Fruit fly (Drosophila melanogaster) whole organism, embryonic: ENCODE data around the gene Rpn12.

Experiments used
- Bdp1 ChIP-seq: fragments of 200-800 bp; sonication (Bioruptor generic); optimal IDR thresholded peaks from 3 replicates; lab custom pipeline; 2016; ENCODE audit warnings: missing biosample characterization, missing genetic modification characterization
- CG10959 ChIP-seq: fragments of 200-800 bp; sonication (Bioruptor generic); IDR thresholded peaks from 2 replicates; pipeline ENCODE4 v1.3.6; 2022; ENCODE audit warnings: missing biosample characterization, missing genetic modification characterization
- CG12071 ChIP-seq: fragments of 200-800 bp; sonication (Bioruptor generic); optimal IDR thresholded peaks from 3 replicates; lab custom pipeline; 2018; ENCODE audit warnings: missing biosample characterization, mild to moderate bottlenecking, missing genetic modification characterization
- CG12236 ChIP-seq: fragments of 200-800 bp; sonication (Bioruptor generic); optimal IDR thresholded peaks from 2 replicates; lab custom pipeline; 2016; ENCODE audit warnings: missing biosample characterization, missing genetic modification characterization
- CG12769 ChIP-seq: fragments of 200-800 bp; sonication (Bioruptor generic); optimal IDR thresholded peaks from 2 replicates; lab custom pipeline; 2019; ENCODE audit warnings: missing biosample characterization, mild to moderate bottlenecking, missing genetic modification characterization, moderate library complexity
- CG16863 ChIP-seq: fragments of 200-800 bp; sonication (Bioruptor generic); optimal IDR thresholded peaks from 3 replicates; lab custom pipeline; 2016; ENCODE audit warnings: missing biosample characterization, missing genetic modification characterization
- CG2202 ChIP-seq: fragments of 200-800 bp; sonication (Bioruptor generic); optimal IDR thresholded peaks from 2 replicates; lab custom pipeline; 2018; ENCODE audit warnings: missing biosample characterization, mild to moderate bottlenecking, missing genetic modification characterization
- CG32767 ChIP-seq: fragments of 200-800 bp; sonication (Bioruptor generic); IDR thresholded peaks from 2 replicates; pipeline ENCODE4 v1.3.6; 2022; ENCODE audit warnings: missing biosample characterization, missing genetic modification characterization
- CG3281 ChIP-seq: fragments of 200-800 bp; sonication (Bioruptor generic); optimal IDR thresholded peaks from 3 replicates; lab custom pipeline; 2017; ENCODE audit warnings: missing biosample characterization, mild to moderate bottlenecking, missing genetic modification characterization
- CG42726 ChIP-seq: fragments of 200-800 bp; sonication (Bioruptor generic); IDR thresholded peaks from 2 replicates; pipeline ENCODE4 v1.3.6; 2022; ENCODE audit warnings: missing biosample characterization, missing genetic modification characterization; ENCODE audit not compliant: partially characterized antibody
- CG4617 ChIP-seq: fragments of 200-800 bp; sonication (Bioruptor generic); optimal IDR thresholded peaks from 3 replicates; lab custom pipeline; 2016; ENCODE audit warnings: missing biosample characterization, missing genetic modification characterization, borderline replicate concordance
- CG4730 ChIP-seq: fragments of 200-800 bp; sonication (Bioruptor generic); IDR thresholded peaks from 2 replicates; pipeline ENCODE4 v1.3.6; 2022; ENCODE audit warnings: missing biosample characterization, missing genetic modification characterization
- CG7372 ChIP-seq: fragments of 200-800 bp; sonication (Bioruptor generic); IDR thresholded peaks from 2 replicates; pipeline ENCODE4 v1.3.6; 2022; ENCODE audit warnings: missing biosample characterization, missing genetic modification characterization
- CG8290 ChIP-seq, 3 experiments: fragments of 200-800 bp; sonication (Bioruptor generic); optimal IDR thresholded peaks; 2 replicates each; lab custom pipeline; 2016 to 2019; ENCODE audit warnings: missing biosample characterization in 3 of 3, missing genetic modification characterization in 3 of 3, mild to moderate bottlenecking in 2 of 3, moderate library complexity in 1 of 3
- CG8388 ChIP-seq: fragments of 200-800 bp; sonication (Bioruptor generic); optimal IDR thresholded peaks from 2 replicates; lab custom pipeline; 2019; ENCODE audit warnings: missing biosample characterization, mild to moderate bottlenecking, missing genetic modification characterization, moderate library complexity
- CG8478 ChIP-seq: fragments of >200 bp; optimal IDR thresholded peaks from 2 replicates; lab custom pipeline; 2018
- CG9437 ChIP-seq: fragments of 200-800 bp; sonication (Bioruptor generic); optimal IDR thresholded peaks from 2 replicates; lab custom pipeline; 2018; ENCODE audit warnings: missing biosample characterization, mild to moderate bottlenecking, missing genetic modification characterization
- CG9727 ChIP-seq: fragments of 200-800 bp; sonication (Bioruptor generic); optimal IDR thresholded peaks from 3 replicates; lab custom pipeline; 2017; ENCODE audit warnings: missing biosample characterization, mild to moderate bottlenecking, missing genetic modification characterization
- CG9876 ChIP-seq: fragments of 200-800 bp; sonication (Bioruptor generic); optimal IDR thresholded peaks from 2 replicates; lab custom pipeline; 2016; ENCODE audit warnings: missing biosample characterization, missing genetic modification characterization
- Ets97D ChIP-seq: fragments of 200-800 bp; sonication (Bioruptor generic); optimal IDR thresholded peaks from 3 replicates; lab custom pipeline; 2016; ENCODE audit warnings: missing biosample characterization, missing genetic modification characterization
- HLHmδ ChIP-seq: fragments of 200-800 bp; sonication (Bioruptor generic); optimal IDR thresholded peaks from 2 replicates; lab custom pipeline; 2018; ENCODE audit warnings: missing biosample characterization, mild to moderate bottlenecking, missing genetic modification characterization, moderate library complexity
- Jarid2 ChIP-seq: fragments of 200-800 bp; sonication (Bioruptor generic); optimal IDR thresholded peaks from 3 replicates; lab custom pipeline; 2017; ENCODE audit warnings: mild to moderate bottlenecking, missing biosample characterization, missing genetic modification reagents, missing genetic modification characterization
- Lpt ChIP-seq: fragments of >200 bp; optimal IDR thresholded peaks from 2 replicates; lab custom pipeline; 2018; ENCODE audit warnings: missing biosample characterization, missing genetic modification characterization
- Max ChIP-seq: fragments of 200-800 bp; sonication (Bioruptor generic); optimal IDR thresholded peaks from 2 replicates; lab custom pipeline; 2016; ENCODE audit warnings: missing biosample characterization, mild to moderate bottlenecking, missing genetic modification characterization
- NFAT ChIP-seq: fragments of 200-800 bp; sonication (Bioruptor generic); IDR thresholded peaks from 2 replicates; pipeline ENCODE4 v1.3.6; 2022; ENCODE audit warnings: missing biosample characterization, missing genetic modification characterization
- NfI ChIP-seq: fragments of 200-800 bp; sonication (Bioruptor generic); optimal IDR thresholded peaks from 3 replicates; lab custom pipeline; 2018; ENCODE audit warnings: missing biosample characterization, mild to moderate bottlenecking, missing genetic modification characterization, moderate library complexity
- Opbp ChIP-seq: fragments of 200-800 bp; sonication (Bioruptor generic); IDR thresholded peaks from 3 replicates; pipeline ENCODE4 v1.3.6; 2022; ENCODE audit warnings: missing biosample characterization, missing genetic modification characterization; ENCODE audit not compliant: partially characterized antibody
- Spps ChIP-seq: fragments of 200-800 bp; sonication (Bioruptor generic); optimal IDR thresholded peaks from 2 replicates; lab custom pipeline; 2018; ENCODE audit warnings: missing biosample characterization, mild to moderate bottlenecking, missing genetic modification characterization
- Taf1 ChIP-seq: fragments of 200-800 bp; sonication (Bioruptor generic); IDR thresholded peaks from 2 replicates; pipeline ENCODE4 v1.3.6; 2022; ENCODE audit warnings: missing biosample characterization, missing genetic modification characterization
- Xrp1 ChIP-seq: fragments of 200-800 bp; sonication (Bioruptor generic); IDR thresholded peaks from 2 replicates; pipeline ENCODE4 v1.3.6; 2022; ENCODE audit warnings: missing biosample characterization, missing genetic modification characterization
- aop ChIP-seq: fragments of 200-800 bp; sonication (Bioruptor generic); IDR thresholded peaks from 2 replicates; pipeline ENCODE4 v1.3.6; 2022; ENCODE audit warnings: missing biosample characterization, missing genetic modification characterization
- cg ChIP-seq: fragments of 200-800 bp; sonication (Bioruptor generic); optimal IDR thresholded peaks from 3 replicates; lab custom pipeline; 2019; ENCODE audit warnings: missing biosample characterization, mild to moderate bottlenecking, missing genetic modification characterization, moderate library complexity
- chn ChIP-seq: fragments of 200-800 bp; sonication (Bioruptor generic); optimal IDR thresholded peaks from 2 replicates; lab custom pipeline; 2016; ENCODE audit warnings: missing biosample characterization, missing genetic modification characterization
- ci ChIP-seq: fragments of 200-800 bp; sonication (Bioruptor generic); IDR thresholded peaks from 3 replicates; pipeline ENCODE4 v1.3.6; 2022; ENCODE audit warnings: missing biosample characterization, missing genetic modification characterization
- eyg ChIP-seq: fragments of 200-800 bp; sonication (Bioruptor generic); optimal IDR thresholded peaks from 3 replicates; lab custom pipeline; 2016; ENCODE audit warnings: missing biosample characterization, missing genetic modification characterization
- fd3F ChIP-seq: fragments of 200-800 bp; sonication (Bioruptor generic); optimal IDR thresholded peaks from 2 replicates; lab custom pipeline; 2018; ENCODE audit warnings: missing biosample characterization, mild to moderate bottlenecking, missing genetic modification characterization, moderate library complexity
- fd96Cb ChIP-seq: fragments of 200-800 bp; sonication (Bioruptor generic); optimal IDR thresholded peaks from 2 replicates; lab custom pipeline; 2018; ENCODE audit warnings: missing biosample characterization, mild to moderate bottlenecking, missing genetic modification characterization, moderate library complexity
- ken ChIP-seq: fragments of 200-800 bp; sonication (Bioruptor generic); IDR thresholded peaks from 3 replicates; pipeline ENCODE4 v1.3.6; 2022; ENCODE audit warnings: missing biosample characterization, missing genetic modification characterization
- lbe ChIP-seq: fragments of 200-800 bp; sonication (Bioruptor generic); optimal IDR thresholded peaks from 2 replicates; lab custom pipeline; 2016; ENCODE audit warnings: missing biosample characterization, mild to moderate bottlenecking, missing genetic modification characterization
- nau ChIP-seq: fragments of 200-800 bp; sonication (Bioruptor generic); optimal IDR thresholded peaks from 3 replicates; lab custom pipeline; 2017; ENCODE audit warnings: missing biosample characterization, mild to moderate bottlenecking, missing genetic modification characterization, missing genetic modification reagents
- oc ChIP-seq: fragments of 200-800 bp; sonication (Bioruptor generic); optimal IDR thresholded peaks from 2 replicates; lab custom pipeline; 2018; ENCODE audit warnings: missing biosample characterization, mild to moderate bottlenecking, missing genetic modification characterization, moderate library complexity
- pum ChIP-seq: fragments of 200-800 bp; sonication (Bioruptor generic); optimal IDR thresholded peaks from 2 replicates; lab custom pipeline; 2016; ENCODE audit warnings: missing biosample characterization, missing genetic modification characterization
- pzg ChIP-seq: fragments of 200-800 bp; sonication (Bioruptor generic); optimal IDR thresholded peaks from 3 replicates; lab custom pipeline; 2018; ENCODE audit warnings: missing biosample characterization, mild to moderate bottlenecking, missing genetic modification characterization, moderate library complexity
- sc ChIP-seq, 3 experiments: fragments of >200 bp in 2 of 3; fragments of 200-800 bp in 1 of 3; sonication (Bioruptor generic) in 1 of 3; optimal IDR thresholded peaks; 2 replicates in 2 of 3; 3 replicates in 1 of 3; lab custom pipeline; 2017; ENCODE audit warnings: mild to moderate bottlenecking in 1 of 3, missing biosample characterization in 1 of 3, missing genetic modification characterization in 1 of 3, missing genetic modification reagents in 1 of 3
- sens-2 ChIP-seq: fragments of 200-800 bp; sonication (Bioruptor generic); IDR thresholded peaks from 2 replicates; pipeline ENCODE4 v1.3.6; 2022; ENCODE audit warnings: missing biosample characterization, missing genetic modification characterization
- sug ChIP-seq: fragments of 200-800 bp; optimal IDR thresholded peaks from 2 replicates; lab custom pipeline; 2019; ENCODE audit warnings: missing biosample characterization, mild to moderate bottlenecking, missing genetic modification characterization, moderate library complexity
- tin ChIP-seq: fragments of 200-800 bp; sonication (Bioruptor generic); optimal IDR thresholded peaks from 3 replicates; lab custom pipeline; 2016; ENCODE audit warnings: missing biosample characterization, missing genetic modification characterization
- twi ChIP-seq: fragments of 200-800 bp; optimal IDR thresholded peaks from 2 replicates; lab custom pipeline; 2019; ENCODE audit warnings: missing biosample characterization, mild to moderate bottlenecking, missing genetic modification characterization, moderate library complexity
- zen2 ChIP-seq: fragments of 200-800 bp; sonication (Bioruptor generic); IDR thresholded peaks from 3 replicates; pipeline ENCODE4 v1.3.6; 2022; ENCODE audit warnings: missing biosample characterization, missing genetic modification characterization; ENCODE audit not compliant: partially characterized antibody

Rpn12 gene

DNA sequence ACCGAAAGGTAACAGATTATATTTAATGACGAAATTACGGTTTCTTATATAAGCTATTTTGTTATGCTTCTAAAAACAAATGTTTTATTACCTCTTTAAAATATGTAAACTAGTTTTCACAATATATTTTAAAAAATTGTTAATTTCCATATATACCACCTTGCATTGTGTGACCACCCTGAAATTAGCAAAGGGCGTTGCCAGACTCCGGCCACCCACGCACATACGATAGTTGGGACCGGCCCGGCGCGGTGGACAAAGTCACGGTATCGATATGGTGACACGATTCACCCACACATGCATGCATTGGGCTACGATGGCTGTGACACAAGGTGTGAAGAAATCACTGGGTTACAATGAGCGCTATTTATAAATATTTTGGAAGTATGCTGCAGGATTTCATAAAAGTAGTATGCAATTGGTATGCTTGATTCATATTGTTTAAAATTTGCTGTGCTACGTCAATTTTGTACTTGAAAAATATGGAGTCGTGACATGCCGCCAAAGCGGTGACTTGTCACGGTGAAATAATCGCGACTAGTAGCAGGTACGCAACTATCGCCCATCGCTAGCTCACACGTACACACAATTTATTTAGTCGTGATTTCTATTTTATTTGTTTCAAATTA lies 5.3 kb downstream of the Rpn12 start (continued):
- TF ChIP-seq oc (tag; lab: Kevin White, UChicago) = peak; percentile 15
- TF ChIP-seq HLHmδ (GFP tag; lab: Kevin White, UChicago) = peak; percentile 37
- no peak for TF ChIP-seq aop (GFP tag; lab: Robert Waterston, UW)
- peak; percentile 22 for TF ChIP-seq fd96Cb (tag; lab: Kevin White, UChicago)
- peak; percentile 45 for TF ChIP-seq lbe (GFP tag; lab: Kevin White, UChicago)
- peak; percentile 84 for TF ChIP-seq sug (tag; lab: Kevin White, UChicago)
- peak; percentile 34 for TF ChIP-seq CG3281 (GFP tag; lab: Kevin White, UChicago)
- TF ChIP-seq nau = no peak
- peak; percentile 76 for TF ChIP-seq Max (GFP tag; lab: Kevin White, UChicago)
- TF ChIP-seq CG32767 (GFP tag; lab: Robert Waterston, UW) = no peak
- TF ChIP-seq CG42726 = peak; percentile 87
- TF ChIP-seq chn (GFP tag; lab: Kevin White, UChicago) = peak; percentile 73
- TF ChIP-seq CG12071 = no peak
- TF ChIP-seq CG10959 (GFP tag; lab: Robert Waterston, UW) = no peak
- TF ChIP-seq zen2 = peak; percentile 87; the same call in 2 of the 3 replicates
- TF ChIP-seq CG12236 = no peak
- TF ChIP-seq CG16863 = peak; percentile 60
- no peak for TF ChIP-seq CG2202 (tag; lab: Kevin White, UChicago)
- TF ChIP-seq sens-2 (GFP tag; lab: Robert Waterston, UW) = no peak
- TF ChIP-seq CG8388 (GFP tag; lab: Kevin White, UChicago) = no peak
- peak; percentile 32 for TF ChIP-seq CG9876 (GFP tag; lab: Kevin White, UChicago)
- peak; percentile 76 for TF ChIP-seq Ets97D (GFP tag; lab: Kevin White, UChicago)
- no peak for TF ChIP-seq Spps (tag; lab: Kevin White, UChicago)
- TF ChIP-seq NfI (GFP tag; lab: Kevin White, UChicago) = peak; percentile 47
- peak; percentile 77; the same call in 2 of the 3 replicates for TF ChIP-seq ci (GFP tag; lab: Robert Waterston, UW)
- TF ChIP-seq pum = peak; percentile 57
- TF ChIP-seq sc (optimal IDR thresholded peaks at IDR 0.05; lab: Kevin White, UChicago) = no peak
- TF ChIP-seq sc (GFP tag; optimal IDR thresholded peaks at IDR 0.05; lab: Kevin White, UChicago) = peak; percentile 11
- peak; percentile 85 for TF ChIP-seq Opbp (GFP tag; lab: Robert Waterston, UW)
- peak; percentile 60 for TF ChIP-seq tin (GFP tag; lab: Kevin White, UChicago)
- TF ChIP-seq twi (tag; lab: Kevin White, UChicago) = peak; percentile 31
- no peak for TF ChIP-seq Lpt (GFP tag; lab: Kevin White, UChicago)
- peak; percentile 61 for TF ChIP-seq eyg (GFP tag; lab: Kevin White, UChicago)
- peak; percentile 75 for TF ChIP-seq NFAT
- 0 out of 2 replicates have a peak, but pooled peaks have one; percentile 31 for TF ChIP-seq CG7372 (GFP tag; lab: Robert Waterston, UW)
- TF ChIP-seq CG12769 (tag; lab: Kevin White, UChicago) = no peak
- TF ChIP-seq CG9727 = peak; percentile 68
- peak; percentile 53; the same call in 1 of the 2 replicates for TF ChIP-seq Xrp1 (GFP tag; lab: Robert Waterston, UW)
- TF ChIP-seq Taf1 (GFP tag; lab: Robert Waterston, UW) = no peak
- TF ChIP-seq Bdp1 (GFP tag; lab: Kevin White, UChicago) = peak; percentile 64
- TF ChIP-seq CG4730 (GFP tag; lab: Robert Waterston, UW) = peak; percentile 42; the same call in 1 of the 2 replicates
- TF ChIP-seq Jarid2 (GFP tag; lab: Kevin White, UChicago) = no peak
- peak; percentile 8 for TF ChIP-seq CG9437 (GFP tag; lab: Kevin White, UChicago)
- no peak for TF ChIP-seq ken (GFP tag; lab: Robert Waterston, UW)
- peak; percentile 75 for TF ChIP-seq CG8290 (GFP tag; optimal IDR thresholded peaks at IDR 0.05; lab: Kevin White, UChicago)
- peak; percentile 77 to 79 for TF ChIP-seq CG8290 (tag; optimal IDR thresholded peaks at IDR 0.05; lab: Kevin White, UChicago)
- peak; percentile 93 for TF ChIP-seq CG8478
- peak; percentile 21 for TF ChIP-seq fd3F (GFP tag; lab: Kevin White, UChicago)
- peak; percentile 89 for TF ChIP-seq cg (GFP tag; lab: Kevin White, UChicago)
- TF ChIP-seq CG4617 (GFP tag; lab: Kevin White, UChicago) = peak; percentile 88
- TF ChIP-seq pzg (GFP tag; lab: Kevin White, UChicago) = peak; percentile 92
